Fruit fly (Drosophila melanogaster) Kc167 (cell line): ENCODE data around the gene AdamTS-A.

Experiments used
- Myc ChIP-seq: fragments of >200 bp; optimal IDR thresholded peaks from 2 replicates; lab custom pipeline; 2017; ENCODE audit warnings: missing external identifiers
- Sin3A ChIP-seq: fragments of >200 bp; optimal IDR thresholded peaks from 2 replicates; lab custom pipeline; 2018; ENCODE audit warnings: missing external identifiers
- h ChIP-seq: fragments of >200 bp; optimal IDR thresholded peaks from 3 replicates; lab custom pipeline; 2018; ENCODE audit warnings: missing external identifiers
- insv ChIP-seq: fragments of >200 bp; optimal IDR thresholded peaks from 3 replicates; lab custom pipeline; 2018; ENCODE audit warnings: missing external identifiers
- psq ChIP-seq: fragments of >200 bp; optimal IDR thresholded peaks from 2 replicates; lab custom pipeline; 2017; ENCODE audit warnings: missing external identifiers
- ttk ChIP-seq: sonication (Bioruptor generic); optimal IDR thresholded peaks from 2 replicates; lab custom pipeline; 2017; ENCODE audit warnings: missing external identifiers

AdamTS-A gene

dm6 chr3R:15447791-15448190, 28.2 kb downstream of the AdamTS-A start:
- TF ChIP-seq h (lab: Kevin White, UChicago) (no peak), Myc (lab: Kevin White, UChicago) (no peak), insv (lab: Kevin White, UChicago) (no peak)

- TF ChIP-seq insv (lab: Kevin White, UChicago) (no peak), psq (lab: Kevin White, UChicago) (no peak), Myc (lab: Kevin White, UChicago) (no peak), ttk (lab: Kevin White, UChicago) (no peak), h (lab: Kevin White, UChicago) (no peak), Sin3A (lab: Kevin White, UChicago) (no peak)
Measured at dm6 chr3R:15446149-15446548, 29.8 kb downstream of the AdamTS-A start.

- TF ChIP-seq Sin3A (lab: Kevin White, UChicago) (no peak), psq (lab: Kevin White, UChicago) (no peak), Myc (lab: Kevin White, UChicago) (no peak), h (lab: Kevin White, UChicago) (no peak), insv (lab: Kevin White, UChicago) (no peak), ttk (lab: Kevin White, UChicago) (no peak)
Measured at dm6 chr3R:15439669-15440068, 36.3 kb downstream of the AdamTS-A start, which contains the start of gene Act88F. TSS of gene Act88F (plus strand) at chr3R:15439969.

DNA sequence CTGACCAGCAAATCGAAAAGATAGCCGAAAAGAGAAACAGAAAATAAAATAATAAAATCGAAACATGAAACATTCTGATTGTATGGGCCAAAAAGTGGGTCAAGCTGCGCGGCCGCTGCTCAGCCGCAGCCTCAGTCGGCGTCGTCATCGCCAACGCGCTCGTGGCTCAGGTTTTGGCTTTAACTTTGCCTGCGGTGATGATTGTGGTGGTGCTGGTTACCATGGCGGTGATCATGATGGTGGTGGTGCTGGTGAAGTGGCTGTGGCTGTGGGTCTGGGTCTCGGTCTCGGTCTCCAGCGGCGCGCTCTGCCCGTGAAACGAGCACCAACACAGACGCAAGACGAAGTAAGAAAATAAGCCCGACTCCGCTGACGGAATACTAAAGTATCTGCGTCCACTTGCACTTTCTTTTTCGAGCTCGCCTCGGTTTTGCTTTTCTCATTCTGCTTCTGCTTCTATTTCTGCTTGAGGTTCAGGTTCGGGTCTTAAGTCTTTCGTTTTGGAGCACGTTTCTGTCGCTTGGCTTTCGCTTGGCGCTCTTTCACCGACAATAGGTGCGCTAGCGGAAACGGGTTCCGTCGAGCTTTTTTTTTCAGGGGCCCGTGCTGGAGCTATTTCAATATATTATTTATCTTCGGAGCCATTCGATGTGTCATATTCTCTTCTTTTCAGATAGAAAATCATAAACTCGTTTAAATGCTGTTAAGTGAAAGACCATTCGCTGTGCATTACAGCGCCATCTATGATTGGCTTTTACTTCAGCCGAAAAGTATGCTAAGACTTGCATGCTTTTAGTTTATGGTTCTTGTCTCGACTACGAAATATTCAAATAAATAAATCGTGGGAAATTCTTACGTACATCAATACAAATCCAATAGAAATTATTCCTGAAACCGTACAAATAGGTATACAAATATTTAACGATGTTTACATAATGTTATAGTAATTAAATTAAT, 38.3 kb downstream of the AdamTS-A start:
- TF ChIP-seq Sin3A (lab: Kevin White, UChicago) = no peak
- no peak for TF ChIP-seq insv (lab: Kevin White, UChicago)
- TF ChIP-seq Myc (lab: Kevin White, UChicago) = no peak
- TF ChIP-seq psq (lab: Kevin White, UChicago) = no peak
- TF ChIP-seq ttk (lab: Kevin White, UChicago) = no peak

- TF ChIP-seq Sin3A (lab: Kevin White, UChicago) (no peak), insv (lab: Kevin White, UChicago) (no peak), Myc (lab: Kevin White, UChicago) (no peak), h (lab: Kevin White, UChicago) (no peak), psq (lab: Kevin White, UChicago) (no peak), ttk (lab: Kevin White, UChicago) (no peak)
Measured at dm6 chr3R:15436799-15437198, 39.2 kb downstream of the AdamTS-A start.

DNA sequence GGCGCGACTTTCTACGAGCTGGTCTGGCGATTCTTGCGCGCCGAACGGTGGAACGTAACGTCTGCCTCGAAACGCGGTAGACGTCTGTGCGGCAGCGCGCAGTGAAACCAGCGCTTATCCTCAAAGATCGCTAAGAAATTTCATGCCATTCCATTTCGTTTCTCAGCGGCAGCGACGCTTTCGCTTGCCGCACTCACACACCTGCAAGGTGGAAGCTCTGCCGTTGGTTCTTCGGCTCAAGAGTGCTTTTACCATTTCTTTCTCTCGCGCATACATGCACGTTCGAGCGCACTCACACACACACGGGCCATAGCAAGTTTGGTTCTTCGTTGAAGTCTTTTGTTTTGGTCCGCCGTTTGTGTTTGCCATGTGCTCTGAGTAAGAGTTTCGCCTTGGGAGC, 41.3 kb downstream of the AdamTS-A start, which contains the start of gene CG6118:
Gene CG6118 (minus strand): TSS at position 63 of the 400 bp plus-strand sequence.
- TF ChIP-seq Sin3A (lab: Kevin White, UChicago) (no peak), psq (lab: Kevin White, UChicago) (no peak), h (lab: Kevin White, UChicago) (no peak), insv (lab: Kevin White, UChicago) (no peak), Myc (lab: Kevin White, UChicago) (no peak), ttk (lab: Kevin White, UChicago) (no peak)

- no peak for TF ChIP-seq psq (lab: Kevin White, UChicago)
- TF ChIP-seq h (lab: Kevin White, UChicago) = no peak
- no peak for TF ChIP-seq ttk (lab: Kevin White, UChicago)
- no peak for TF ChIP-seq insv (lab: Kevin White, UChicago)
- TF ChIP-seq Myc (lab: Kevin White, UChicago) = no peak
- no peak for TF ChIP-seq Sin3A (lab: Kevin White, UChicago)
Measured at dm6 chr3R:15433340-15433945, 42.5 kb downstream of the AdamTS-A start.

DNA sequence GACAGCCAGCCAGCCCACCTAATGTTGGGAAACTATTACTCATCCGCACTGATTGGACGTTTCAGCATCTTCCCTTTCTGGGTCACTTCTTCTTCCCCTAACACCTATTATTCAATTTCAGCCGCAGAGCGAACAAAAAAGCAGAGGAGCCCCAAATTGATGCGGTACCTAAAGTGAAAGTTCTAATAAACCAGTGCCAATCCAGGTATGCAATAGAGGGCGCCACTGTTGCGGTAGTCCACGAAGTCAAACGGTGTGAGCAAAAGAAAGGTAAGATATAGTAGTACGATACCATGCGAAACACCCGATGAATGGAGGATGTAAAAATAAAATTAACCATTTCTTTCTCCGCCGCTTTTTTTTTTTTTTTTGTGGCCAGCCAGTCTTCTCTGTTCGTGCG, 44.9 kb downstream of the AdamTS-A start:
- TF ChIP-seq Myc (lab: Kevin White, UChicago) (no peak), insv (lab: Kevin White, UChicago) (no peak), psq (lab: Kevin White, UChicago) (no peak), ttk (lab: Kevin White, UChicago) (no peak), h (lab: Kevin White, UChicago) (no peak), Sin3A (lab: Kevin White, UChicago) (no peak)

- no peak for TF ChIP-seq h (lab: Kevin White, UChicago)
- TF ChIP-seq Myc (lab: Kevin White, UChicago) = no peak
- no peak for TF ChIP-seq psq (lab: Kevin White, UChicago)
- no peak for TF ChIP-seq Sin3A (lab: Kevin White, UChicago)
Measured at dm6 chr3R:15430349-15430748, 45.6 kb downstream of the AdamTS-A start.

- TF ChIP-seq Sin3A (lab: Kevin White, UChicago) = no peak
- TF ChIP-seq Myc (lab: Kevin White, UChicago) = no peak
- TF ChIP-seq ttk (lab: Kevin White, UChicago) = no peak
- no peak for TF ChIP-seq psq (lab: Kevin White, UChicago)
Measured at dm6 chr3R:15427818-15428199, 48.2 kb downstream of the AdamTS-A start.

- no peak for TF ChIP-seq Myc (lab: Kevin White, UChicago)
- TF ChIP-seq psq (lab: Kevin White, UChicago) = no peak
- TF ChIP-seq ttk (lab: Kevin White, UChicago) = no peak
- TF ChIP-seq h (lab: Kevin White, UChicago) = no peak
Measured at dm6 chr3R:15427199-15427817, 48.7 kb downstream of the AdamTS-A start.
